Worm (Caenorhabditis elegans) whole organism, L1 larva: Measurements from ENCODE around the gene F18A11.2.
A peak's percentile ranks its signal among the peaks of the same experiment; 100 is the strongest.

Experiments
- C04F5.9 ChIP-seq: sonication (generic microtip); optimal IDR thresholded peaks from 2 replicates; lab custom pipeline; 2016; ENCODE audit warnings: missing genetic modification characterization, missing compliant biosample characterization
- C16A3.4 ChIP-seq: fragments of 150-350 bp; optimal IDR thresholded peaks from 2 replicates; lab custom pipeline; 2014; ENCODE audit warnings: missing biosample characterization, missing genetic modification characterization
- F16B12.6 ChIP-seq: fragments of 150-350 bp; optimal IDR thresholded peaks from 2 replicates; lab custom pipeline; 2014; ENCODE audit warnings: missing biosample characterization, missing genetic modification characterization
- Y116A8C.19 ChIP-seq: sonication (generic microtip); optimal IDR thresholded peaks from 2 replicates; lab custom pipeline; 2016; ENCODE audit warnings: missing compliant biosample characterization, missing genetic modification characterization, borderline replicate concordance
- alr-1 ChIP-seq: fragments of 200-800 bp; sonication (Bioruptor generic); optimal IDR thresholded peaks from 2 replicates; lab custom pipeline; 2018; ENCODE audit warnings: borderline replicate concordance, mild to moderate bottlenecking, missing genetic modification characterization, missing compliant biosample characterization
- aly-2 ChIP-seq: fragments of 150-350 bp; optimal IDR thresholded peaks from 2 replicates; lab custom pipeline; 2014; ENCODE audit warnings: missing biosample characterization, missing genetic modification characterization
- blmp-1 ChIP-seq: fragments of 150-350 bp; optimal IDR thresholded peaks from 2 replicates; lab custom pipeline; 2014; ENCODE audit warnings: missing biosample characterization, missing genetic modification characterization
- ceh-8 ChIP-seq: fragments of 200-800 bp; sonication (Bioruptor generic); optimal IDR thresholded peaks from 2 replicates; lab custom pipeline; 2018; ENCODE audit warnings: mild to moderate bottlenecking, missing genetic modification characterization, moderate library complexity, missing compliant biosample characterization
- ceh-82 ChIP-seq, 3 experiments: fragments of 150-350 bp in 1 of 3; sonication (generic microtip) in 2 of 3; optimal IDR thresholded peaks; 2 replicates each; lab custom pipeline; 2014 to 2017; ENCODE audit warnings: missing biosample characterization in 3 of 3, missing genetic modification characterization in 3 of 3
- ces-1 ChIP-seq: fragments of 150-350 bp; optimal IDR thresholded peaks from 2 replicates; lab custom pipeline; 2014; ENCODE audit warnings: missing biosample characterization, missing genetic modification reagents, missing genetic modification characterization
- dsc-1 ChIP-seq: sonication (generic microtip); optimal IDR thresholded peaks from 2 replicates; lab custom pipeline; 2016; ENCODE audit warnings: mild to moderate bottlenecking, missing genetic modification characterization, missing compliant biosample characterization
- efl-1 ChIP-seq, 4 experiments: fragments of 150-350 bp; optimal IDR thresholded peaks in 3 of 4; peaks in 1 of 4; 1 replicate in 1 of 4; 2 replicates in 3 of 4; lab custom pipeline; 2014; ENCODE audit warnings: missing biosample characterization in 2 of 4, missing genetic modification characterization in 2 of 4, missing genetic modification reagents in 2 of 4
- efl-3 ChIP-seq: fragments of 200-800 bp; sonication (Bioruptor generic); optimal IDR thresholded peaks from 2 replicates; lab custom pipeline; 2018; ENCODE audit warnings: mild to moderate bottlenecking, missing genetic modification characterization, missing compliant biosample characterization
- egl-27 ChIP-seq, 2 experiments: fragments of 150-350 bp in 1 of 2; sonication (generic microtip); optimal IDR thresholded peaks; 3 replicates each; lab custom pipeline; 2017 to 2018; ENCODE audit warnings: missing biosample characterization in 2 of 2, missing genetic modification characterization in 2 of 2, missing genetic modification reagents in 2 of 2
- elt-3 ChIP-seq, 6 experiments: fragments of 150-350 bp in 1 of 6; sonication (generic microtip); optimal IDR thresholded peaks; 2 replicates each; lab custom pipeline; 2017 to 2018; ENCODE audit warnings: missing biosample characterization in 6 of 6, missing genetic modification characterization in 6 of 6, inconsistent platforms in 1 of 6
- ets-5 ChIP-seq: fragments of 200-800 bp; sonication (Bioruptor generic); IDR thresholded peaks from 2 replicates; pipeline ENCODE4 v1.3.6; 2022; ENCODE audit warnings: missing genetic modification characterization, missing compliant biosample characterization
- fkh-10 ChIP-seq: sonication (generic microtip); optimal IDR thresholded peaks from 2 replicates; lab custom pipeline; 2017; ENCODE audit warnings: missing biosample characterization, missing genetic modification reagents, missing genetic modification characterization
- fkh-4 ChIP-seq: sonication (generic microtip); optimal IDR thresholded peaks from 2 replicates; lab custom pipeline; 2016; ENCODE audit warnings: missing compliant biosample characterization, missing genetic modification characterization, borderline replicate concordance
- grh-1 ChIP-seq: fragments of 200-800 bp; sonication (Bioruptor generic); IDR thresholded peaks from 2 replicates; pipeline ENCODE4 v1.3.6; 2022; ENCODE audit warnings: missing genetic modification reagents, missing genetic modification characterization, missing compliant biosample characterization
- hlh-4 ChIP-seq: sonication (generic microtip); optimal IDR thresholded peaks from 2 replicates; lab custom pipeline; 2016; ENCODE audit warnings: mild to moderate bottlenecking, missing genetic modification characterization, missing compliant biosample characterization
- isw-1 ChIP-seq: fragments of 200-800 bp; sonication (Bioruptor generic); IDR thresholded peaks from 2 replicates; pipeline ENCODE4 v1.3.6; 2022; ENCODE audit warnings: missing genetic modification characterization, missing compliant biosample characterization
- jun-1 ChIP-seq: fragments of 150-350 bp; optimal IDR thresholded peaks from 2 replicates; lab custom pipeline; 2014; ENCODE audit warnings: missing biosample characterization, missing genetic modification reagents, missing genetic modification characterization
- lin-13 ChIP-seq: fragments of 150-350 bp; optimal IDR thresholded peaks from 2 replicates; lab custom pipeline; 2014; ENCODE audit warnings: missing biosample characterization, missing genetic modification reagents, missing genetic modification characterization
- lin-14 ChIP-seq: fragments of 200-800 bp; sonication (Bioruptor generic); optimal IDR thresholded peaks from 2 replicates; lab custom pipeline; 2018; ENCODE audit warnings: mild to moderate bottlenecking, missing genetic modification characterization, moderate library complexity, missing compliant biosample characterization
- lin-35 ChIP-seq, 2 experiments: fragments of 150-350 bp; optimal IDR thresholded peaks; 2 replicates each; lab custom pipeline; 2014; ENCODE audit warnings: missing biosample characterization in 2 of 2, missing genetic modification characterization in 2 of 2, missing genetic modification reagents in 2 of 2
- lir-3 ChIP-seq: sonication (generic microtip); optimal IDR thresholded peaks from 2 replicates; lab custom pipeline; 2016; ENCODE audit warnings: mild to moderate bottlenecking, missing genetic modification characterization, moderate library complexity, missing compliant biosample characterization; ENCODE audit not compliant: poor library complexity
- mab-9 ChIP-seq: fragments of 200-800 bp; sonication (Bioruptor generic); IDR thresholded peaks from 2 replicates; pipeline ENCODE4 v1.3.6; 2022; ENCODE audit warnings: missing genetic modification reagents, missing genetic modification characterization, missing compliant biosample characterization
- mdl-1 ChIP-seq, 2 experiments: fragments of 150-350 bp; optimal IDR thresholded peaks; 2 replicates each; lab custom pipeline; 2014 to 2017; ENCODE audit warnings: missing biosample characterization in 2 of 2, missing genetic modification characterization in 2 of 2, inconsistent platforms in 1 of 2
- mef-2 ChIP-seq: fragments of 150-350 bp; optimal IDR thresholded peaks from 2 replicates; lab custom pipeline; 2014; ENCODE audit warnings: missing biosample characterization, missing genetic modification characterization
- mep-1 ChIP-seq: fragments of 150-350 bp; optimal IDR thresholded peaks from 2 replicates; lab custom pipeline; 2014; ENCODE audit warnings: missing biosample characterization, missing genetic modification characterization
- nhr-11 ChIP-seq: fragments of 150-350 bp; optimal IDR thresholded peaks from 2 replicates; lab custom pipeline; 2014; ENCODE audit warnings: missing biosample characterization, missing genetic modification characterization
- nhr-47 ChIP-seq: sonication (generic microtip); optimal IDR thresholded peaks from 2 replicates; lab custom pipeline; 2016; ENCODE audit warnings: mild to moderate bottlenecking, missing genetic modification characterization, moderate library complexity, missing compliant biosample characterization
- nhr-85 ChIP-seq: sonication (generic microtip); peaks from one replicate; lab custom pipeline; 2016; ENCODE audit warnings: missing genetic modification characterization, inconsistent platforms, missing compliant biosample characterization
- nhr-90 ChIP-seq: sonication (generic microtip); optimal IDR thresholded peaks from 2 replicates; lab custom pipeline; 2016; ENCODE audit warnings: mild to moderate bottlenecking, missing genetic modification characterization, missing compliant biosample characterization; ENCODE audit not compliant: poor library complexity
- rnt-1 ChIP-seq: sonication (generic microtip); optimal IDR thresholded peaks from 2 replicates; lab custom pipeline; 2016; ENCODE audit warnings: mild to moderate bottlenecking, missing genetic modification characterization, moderate library complexity, missing compliant biosample characterization
- snpc-4 ChIP-seq: fragments of 150-350 bp; optimal IDR thresholded peaks from 2 replicates; lab custom pipeline; 2014; ENCODE audit warnings: missing biosample characterization, missing genetic modification characterization
- snu-23 ChIP-seq: sonication (generic microtip); optimal IDR thresholded peaks from 2 replicates; lab custom pipeline; 2016; ENCODE audit warnings: missing genetic modification characterization, missing compliant biosample characterization
- sox-4 ChIP-seq: sonication (generic microtip); optimal IDR thresholded peaks from 2 replicates; lab custom pipeline; 2016; ENCODE audit warnings: missing genetic modification characterization, missing compliant biosample characterization
- sptf-1 ChIP-seq: fragments of 150-350 bp; optimal IDR thresholded peaks from 2 replicates; lab custom pipeline; 2014; ENCODE audit warnings: missing biosample characterization, missing genetic modification characterization
- swsn-7 ChIP-seq: sonication (generic microtip); optimal IDR thresholded peaks from 2 replicates; lab custom pipeline; 2016; ENCODE audit warnings: missing genetic modification characterization, missing compliant biosample characterization
- tbx-2 ChIP-seq: sonication (generic microtip); optimal IDR thresholded peaks from 2 replicates; lab custom pipeline; 2016; ENCODE audit warnings: missing genetic modification characterization, missing compliant biosample characterization
- xbp-1 ChIP-seq: sonication (generic microtip); optimal IDR thresholded peaks from 2 replicates; lab custom pipeline; 2016; ENCODE audit warnings: missing genetic modification characterization, missing compliant biosample characterization
- zag-1 ChIP-seq: fragments of 150-350 bp; optimal IDR thresholded peaks from 2 replicates; lab custom pipeline; 2014; ENCODE audit warnings: missing biosample characterization, missing genetic modification characterization
- ztf-11 ChIP-seq, 2 experiments: sonication (generic microtip); optimal IDR thresholded peaks; 2 replicates each; lab custom pipeline; 2016 to 2017; ENCODE audit warnings: missing genetic modification characterization in 2 of 2, missing biosample characterization in 1 of 2, missing compliant biosample characterization in 1 of 2

F18A11.2 gene

ce11 chrII:13029290-13030050 lies 2.0 kb upstream of the F18A11.2 start:
- TF ChIP-seq lin-14 (GFP tag; lab: Kevin White, UChicago) (peak; percentile 31), alr-1 (no peak), nhr-85 (tag; lab: Kevin White, UChicago) (peak; percentile 77), fkh-4 (tag; lab: Kevin White, UChicago) (no peak), mab-9 (no peak), sptf-1 (no peak), blmp-1 (peak; percentile 39), elt-3 (tag; optimal IDR thresholded peaks at IDR 0.05; lab: Kevin White, UChicago) (peak in 1 of 6 experiments; percentile 44), C04F5.9 (no peak), efl-1 (optimal IDR thresholded peaks at IDR 0.05; lab: Kevin White, UChicago) (no peak), efl-1 (GFP tag; optimal IDR thresholded peaks at IDR 0.05 in 1 of 2; lab: Kevin White, UChicago) (peak in 1 of 2 experiments; percentile 89), fkh-10 (no peak), mep-1 (tag; lab: Kevin White, UChicago) (peak; percentile 39), rnt-1 (tag; lab: Kevin White, UChicago) (peak; percentile 18)

ce11 chrII:13030051-13030437 lies 1.5 kb upstream of the F18A11.2 start:
- TF ChIP-seq isw-1 (GFP tag; lab: Robert Waterston, UW), result no peak
- TF ChIP-seq ztf-11 (tag; optimal IDR thresholded peaks at IDR 0.05; lab: Kevin White, UChicago), result no peak
- no peak for TF ChIP-seq ceh-8 (GFP tag; lab: Kevin White, UChicago)
- peak; percentile 13 for TF ChIP-seq lin-14 (GFP tag; lab: Kevin White, UChicago)

- TF ChIP-seq fkh-4 (tag; lab: Kevin White, UChicago) (no peak), xbp-1 (tag; lab: Kevin White, UChicago) (peak; percentile 21), dsc-1 (tag; lab: Kevin White, UChicago) (peak; percentile 13), swsn-7 (tag; lab: Kevin White, UChicago) (peak; percentile 43), snpc-4 (tag; lab: Kevin White, UChicago) (peak; percentile 27), grh-1 (GFP tag; lab: Robert Waterston, UW) (no peak), lin-13 (GFP tag; lab: Kevin White, UChicago) (no peak), lin-35 (GFP tag; optimal IDR thresholded peaks at IDR 0.05; lab: Kevin White, UChicago) (peak; percentile 42 to 80), ces-1 (GFP tag; lab: Kevin White, UChicago) (no peak), Y116A8C.19 (tag; lab: Kevin White, UChicago) (no peak), mep-1 (tag; lab: Kevin White, UChicago) (peak; percentile 37), blmp-1 (peak; percentile 67), hlh-4 (tag; lab: Kevin White, UChicago) (no peak), C16A3.4 (tag; lab: Kevin White, UChicago) (peak; percentile 47), egl-27 (tag; optimal IDR thresholded peaks at IDR 0.05; lab: Kevin White, UChicago) (no peak), rnt-1 (tag; lab: Kevin White, UChicago) (peak; percentile 25), ceh-82 (tag; optimal IDR thresholded peaks at IDR 0.05; lab: Kevin White, UChicago) (peak; percentile 18 to 47 (median 42)), zag-1 (tag; lab: Kevin White, UChicago) (no peak), jun-1 (tag; lab: Kevin White, UChicago) (peak; percentile 43), efl-3 (GFP tag; lab: Kevin White, UChicago) (no peak), nhr-11 (tag; lab: Kevin White, UChicago) (no peak), alr-1 (no peak), snu-23 (GFP tag; lab: Kevin White, UChicago) (peak; percentile 79), ets-5 (GFP tag; lab: Robert Waterston, UW) (no peak), elt-3 (tag; optimal IDR thresholded peaks at IDR 0.05; lab: Kevin White, UChicago) (peak in 2 of 6 experiments; percentile 39 to 47), tbx-2 (tag; lab: Kevin White, UChicago) (peak; percentile 47), nhr-47 (tag; lab: Kevin White, UChicago) (peak; percentile 37), F16B12.6 (tag; lab: Kevin White, UChicago) (peak; percentile 68), mef-2 (tag; lab: Kevin White, UChicago) (no peak), lir-3 (tag; lab: Kevin White, UChicago) (no peak), ceh-8 (GFP tag; lab: Kevin White, UChicago) (no peak), efl-1 (optimal IDR thresholded peaks at IDR 0.05; lab: Kevin White, UChicago) (peak; percentile 73 to 81), efl-1 (GFP tag; optimal IDR thresholded peaks at IDR 0.05 in 1 of 2; lab: Kevin White, UChicago) (peak; percentile 81 to 97), aly-2 (tag; lab: Kevin White, UChicago) (peak; percentile 1), nhr-90 (tag; lab: Kevin White, UChicago) (peak; percentile 25), lin-14 (GFP tag; lab: Kevin White, UChicago) (peak; percentile 90), mdl-1 (tag; optimal IDR thresholded peaks at IDR 0.05; lab: Kevin White, UChicago) (peak in 1 of 2 experiments; percentile 60), sox-4 (no peak)
Measured at ce11 chrII:13030567-13031188, 821 bp upstream of the F18A11.2 start.
